Fruit fly (Drosophila melanogaster) whole organism, embryonic: ENCODE data around the gene tutl.

Experiments used
- ATbp ChIP-seq: fragments of 200-800 bp; sonication (Bioruptor generic); optimal IDR thresholded peaks from 2 replicates; lab custom pipeline; 2017; ENCODE audit warnings: missing biosample characterization, mild to moderate bottlenecking, missing genetic modification characterization, missing genetic modification reagents
- Adf1 ChIP-seq: fragments of 200-800 bp; sonication (Bioruptor generic); IDR thresholded peaks from 2 replicates; pipeline ENCODE4 v1.3.6; 2022; ENCODE audit warnings: missing biosample characterization, missing genetic modification characterization
- BEAF-32 ChIP-seq: fragments of 200-800 bp; sonication (Bioruptor generic); optimal IDR thresholded peaks from 3 replicates; lab custom pipeline; 2017; ENCODE audit warnings: missing biosample characterization, missing genetic modification characterization, mild to moderate bottlenecking, moderate library complexity, missing genetic modification reagents
- CG11085 ChIP-seq: fragments of 200-800 bp; sonication (Bioruptor generic); IDR thresholded peaks from 2 replicates; pipeline ENCODE4 v1.3.6; 2022; ENCODE audit warnings: missing biosample characterization, missing genetic modification characterization
- CG11398 ChIP-seq: fragments of 200-800 bp; sonication (Bioruptor generic); optimal IDR thresholded peaks from 2 replicates; lab custom pipeline; 2016; ENCODE audit warnings: missing biosample characterization, missing genetic modification characterization
- CG12155 ChIP-seq: fragments of 200-800 bp; sonication (Bioruptor generic); optimal IDR thresholded peaks from 3 replicates; lab custom pipeline; 2016; ENCODE audit warnings: missing biosample characterization, missing genetic modification characterization
- CG12744 ChIP-seq: fragments of 200-800 bp; sonication (Bioruptor generic); optimal IDR thresholded peaks from 2 replicates; lab custom pipeline; 2016; ENCODE audit warnings: missing biosample characterization, missing genetic modification characterization
- CG1529 ChIP-seq: fragments of 200-800 bp; sonication (Bioruptor generic); optimal IDR thresholded peaks from 3 replicates; lab custom pipeline; 2018; ENCODE audit warnings: missing biosample characterization, missing genetic modification characterization
- CG15601 ChIP-seq: fragments of 200-800 bp; sonication (Bioruptor generic); optimal IDR thresholded peaks from 3 replicates; lab custom pipeline; 2019; ENCODE audit warnings: missing biosample characterization, mild to moderate bottlenecking, missing genetic modification characterization, moderate library complexity
- CG16813 ChIP-seq: fragments of 200-800 bp; sonication (Bioruptor generic); IDR thresholded peaks from 3 replicates; pipeline ENCODE4 v1.3.6; 2022; ENCODE audit warnings: missing biosample characterization, missing genetic modification characterization; ENCODE audit not compliant: partially characterized antibody
- CG17186 ChIP-seq: fragments of 200-800 bp; sonication (Bioruptor generic); optimal IDR thresholded peaks from 3 replicates; lab custom pipeline; 2017; ENCODE audit warnings: missing biosample characterization, missing genetic modification reagents, missing genetic modification characterization
- CG18764 ChIP-seq: fragments of 200-800 bp; sonication (Bioruptor generic); optimal IDR thresholded peaks from 3 replicates; lab custom pipeline; 2016; ENCODE audit warnings: missing biosample characterization, missing genetic modification characterization
- CG2120 ChIP-seq: fragments of 200-800 bp; sonication (Bioruptor generic); optimal IDR thresholded peaks from 3 replicates; lab custom pipeline; 2016; ENCODE audit warnings: missing biosample characterization, missing genetic modification characterization
- CG30431 ChIP-seq: fragments of 200-800 bp; sonication (Bioruptor generic); optimal IDR thresholded peaks from 2 replicates; lab custom pipeline; 2017; ENCODE audit warnings: missing biosample characterization, missing genetic modification characterization
- CG3281 ChIP-seq: fragments of 200-800 bp; sonication (Bioruptor generic); optimal IDR thresholded peaks from 3 replicates; lab custom pipeline; 2017; ENCODE audit warnings: missing biosample characterization, mild to moderate bottlenecking, missing genetic modification characterization
- CG33213 ChIP-seq: fragments of 200-800 bp; sonication (Bioruptor generic); optimal IDR thresholded peaks from 3 replicates; lab custom pipeline; 2016; ENCODE audit warnings: missing biosample characterization, missing genetic modification characterization
- CG34422 ChIP-seq: fragments of 200-800 bp; sonication (Bioruptor generic); IDR thresholded peaks from 3 replicates; pipeline ENCODE4 v1.3.6; 2022; ENCODE audit warnings: missing biosample characterization, missing genetic modification characterization
- CG7357 ChIP-seq: fragments of 200-800 bp; sonication (Bioruptor generic); IDR thresholded peaks from 3 replicates; pipeline ENCODE4 v1.3.6; 2022; ENCODE audit warnings: missing biosample characterization, missing genetic modification characterization
- CG8290 ChIP-seq, 3 experiments: fragments of 200-800 bp; sonication (Bioruptor generic); optimal IDR thresholded peaks; 2 replicates each; lab custom pipeline; 2016 to 2019; ENCODE audit warnings: missing biosample characterization in 3 of 3, missing genetic modification characterization in 3 of 3, mild to moderate bottlenecking in 2 of 3, moderate library complexity in 1 of 3
- CG8478 ChIP-seq: fragments of >200 bp; optimal IDR thresholded peaks from 2 replicates; lab custom pipeline; 2018
- CG9609 ChIP-seq: fragments of 200-800 bp; sonication (Bioruptor generic); optimal IDR thresholded peaks from 3 replicates; lab custom pipeline; 2016; ENCODE audit warnings: missing biosample characterization, missing genetic modification characterization
- CG9876 ChIP-seq: fragments of 200-800 bp; sonication (Bioruptor generic); optimal IDR thresholded peaks from 2 replicates; lab custom pipeline; 2016; ENCODE audit warnings: missing biosample characterization, missing genetic modification characterization
- CTCF ChIP-seq: fragments of 200-800 bp; sonication (Bioruptor generic); optimal IDR thresholded peaks from 2 replicates; lab custom pipeline; 2017; ENCODE audit warnings: missing biosample characterization, mild to moderate bottlenecking, missing genetic modification characterization, moderate library complexity
- CrebB ChIP-seq: fragments of 200-800 bp; sonication (Bioruptor generic); optimal IDR thresholded peaks from 3 replicates; lab custom pipeline; 2018; ENCODE audit warnings: missing biosample characterization, mild to moderate bottlenecking, missing genetic modification characterization
- D19A ChIP-seq: fragments of 200-800 bp; optimal IDR thresholded peaks from 3 replicates; lab custom pipeline; 2019; ENCODE audit warnings: missing biosample characterization, mild to moderate bottlenecking, missing genetic modification characterization, moderate library complexity
- Fer1 ChIP-seq: fragments of 200-800 bp; sonication (Bioruptor generic); optimal IDR thresholded peaks from 2 replicates; lab custom pipeline; 2017; ENCODE audit warnings: missing biosample characterization, mild to moderate bottlenecking, missing genetic modification characterization
- GATAe ChIP-seq: fragments of 200-800 bp; sonication (Bioruptor generic); conservative IDR thresholded peaks from 2 replicates; pipeline ENCODE4 v1.3.6; 2022; ENCODE audit warnings: missing biosample characterization, missing genetic modification characterization
- Spps ChIP-seq: fragments of 200-800 bp; sonication (Bioruptor generic); optimal IDR thresholded peaks from 2 replicates; lab custom pipeline; 2018; ENCODE audit warnings: missing biosample characterization, mild to moderate bottlenecking, missing genetic modification characterization
- Sry-δ ChIP-seq: fragments of 200-800 bp; sonication (Bioruptor generic); optimal IDR thresholded peaks from 2 replicates; lab custom pipeline; 2016; ENCODE audit warnings: missing biosample characterization, missing genetic modification characterization
- Trl ChIP-seq, 3 experiments: fragments of >200 bp in 2 of 3; fragments of 200-800 bp in 1 of 3; sonication (Bioruptor generic) in 1 of 3; optimal IDR thresholded peaks; 2 replicates in 1 of 3; 3 replicates in 2 of 3; lab custom pipeline; 2016 to 2017; ENCODE audit warnings: missing biosample characterization in 1 of 3, missing genetic modification characterization in 1 of 3
- aop ChIP-seq: fragments of 200-800 bp; sonication (Bioruptor generic); IDR thresholded peaks from 2 replicates; pipeline ENCODE4 v1.3.6; 2022; ENCODE audit warnings: missing biosample characterization, missing genetic modification characterization
- crc ChIP-seq: fragments of 200-800 bp; sonication (Bioruptor generic); optimal IDR thresholded peaks from 2 replicates; lab custom pipeline; 2016; ENCODE audit warnings: missing biosample characterization, missing genetic modification characterization
- emc ChIP-seq: fragments of 200-800 bp; sonication (Bioruptor generic); optimal IDR thresholded peaks from 2 replicates; lab custom pipeline; 2016; ENCODE audit warnings: missing biosample characterization, missing genetic modification characterization
- eve ChIP-seq, 2 experiments: fragments of >200 bp; optimal IDR thresholded peaks; 2 replicates each; lab custom pipeline; 2017; ENCODE audit warnings: missing biosample characterization in 2 of 2, missing genetic modification characterization in 2 of 2
- exex ChIP-seq: fragments of 200-800 bp; sonication (Bioruptor generic); optimal IDR thresholded peaks from 4 replicates; lab custom pipeline; 2018; ENCODE audit warnings: missing biosample characterization, mild to moderate bottlenecking, missing genetic modification characterization, moderate library complexity
- gcm ChIP-seq: fragments of 200-800 bp; sonication (Bioruptor generic); optimal IDR thresholded peaks from 2 replicates; lab custom pipeline; 2019; ENCODE audit warnings: missing biosample characterization, mild to moderate bottlenecking, missing genetic modification characterization, moderate library complexity
- gfzf ChIP-seq: fragments of 200-800 bp; sonication (Bioruptor generic); optimal IDR thresholded peaks from 2 replicates; lab custom pipeline; 2016; ENCODE audit warnings: missing biosample characterization, mild to moderate bottlenecking, missing genetic modification characterization, moderate library complexity
- ind ChIP-seq: fragments of 200-800 bp; sonication (Bioruptor generic); optimal IDR thresholded peaks from 3 replicates; lab custom pipeline; 2016; ENCODE audit warnings: missing biosample characterization, missing genetic modification characterization
- jigr1 ChIP-seq: fragments of 200-800 bp; sonication (Bioruptor generic); IDR thresholded peaks from 3 replicates; pipeline ENCODE4 v1.3.6; 2022; ENCODE audit warnings: missing biosample characterization, missing genetic modification characterization
- kah ChIP-seq: fragments of 200-800 bp; sonication (Bioruptor generic); optimal IDR thresholded peaks from 2 replicates; lab custom pipeline; 2018; ENCODE audit warnings: missing biosample characterization, mild to moderate bottlenecking, missing genetic modification characterization
- knrl ChIP-seq: fragments of 200-800 bp; sonication (Bioruptor generic); IDR thresholded peaks from 3 replicates; pipeline ENCODE4 v1.3.6; 2022; ENCODE audit warnings: missing biosample characterization, missing genetic modification characterization; ENCODE audit not compliant: partially characterized antibody
- nerfin-1 ChIP-seq: fragments of 200-800 bp; sonication (Bioruptor generic); optimal IDR thresholded peaks from 3 replicates; lab custom pipeline; 2019; ENCODE audit warnings: missing biosample characterization, mild to moderate bottlenecking, missing genetic modification characterization, moderate library complexity
- nerfin-2 ChIP-seq: fragments of 200-800 bp; sonication (Bioruptor generic); IDR thresholded peaks from 2 replicates; pipeline ENCODE4 v1.3.6; 2022; ENCODE audit warnings: missing biosample characterization, missing genetic modification characterization; ENCODE audit not compliant: partially characterized antibody
- pros ChIP-seq: fragments of 200-800 bp; sonication (Bioruptor generic); optimal IDR thresholded peaks from 3 replicates; lab custom pipeline; 2019; ENCODE audit warnings: missing biosample characterization, mild to moderate bottlenecking, missing genetic modification characterization, moderate library complexity
- pzg ChIP-seq: fragments of 200-800 bp; sonication (Bioruptor generic); optimal IDR thresholded peaks from 3 replicates; lab custom pipeline; 2018; ENCODE audit warnings: missing biosample characterization, mild to moderate bottlenecking, missing genetic modification characterization, moderate library complexity
- rib ChIP-seq: fragments of 200-800 bp; sonication (Bioruptor generic); IDR thresholded peaks from 2 replicates; pipeline ENCODE4 v1.3.6; 2022; ENCODE audit warnings: missing biosample characterization, missing genetic modification characterization
- row ChIP-seq: fragments of 200-800 bp; sonication (Bioruptor generic); IDR thresholded peaks from 3 replicates; pipeline ENCODE4 v1.3.6; 2022; ENCODE audit warnings: missing biosample characterization, missing genetic modification characterization
- scrt ChIP-seq: fragments of 200-800 bp; sonication (Bioruptor generic); optimal IDR thresholded peaks from 2 replicates; lab custom pipeline; 2018; ENCODE audit warnings: missing biosample characterization, mild to moderate bottlenecking, missing genetic modification characterization, moderate library complexity
- sqz ChIP-seq: fragments of 200-800 bp; sonication (Bioruptor generic); optimal IDR thresholded peaks from 3 replicates; lab custom pipeline; 2018; ENCODE audit warnings: missing biosample characterization, mild to moderate bottlenecking, missing genetic modification characterization
- toy ChIP-seq: fragments of 200-800 bp; sonication (Bioruptor generic); IDR thresholded peaks from 2 replicates; pipeline ENCODE4 v1.3.6; 2022; ENCODE audit warnings: missing biosample characterization, missing genetic modification characterization
- tx ChIP-seq: fragments of 200-800 bp; sonication (Bioruptor generic); optimal IDR thresholded peaks from 2 replicates; lab custom pipeline; 2016; ENCODE audit warnings: missing biosample characterization, missing genetic modification characterization

tutl gene

dm6 chr2L:4345569-4346131, 62.7 kb downstream of the tutl start (continued):
- TF ChIP-seq Sry-δ, result no peak
- TF ChIP-seq rib, result no peak
- no peak for TF ChIP-seq row (GFP tag; lab: Robert Waterston, UW)
- TF ChIP-seq CG17186, result no peak
- TF ChIP-seq CG33213 (GFP tag; lab: Kevin White, UChicago), result peak; percentile 17
- no peak for TF ChIP-seq eve (GFP tag; optimal IDR thresholded peaks at IDR 0.05; lab: Kevin White, UChicago)
- TF ChIP-seq CG16813 (GFP tag; lab: Robert Waterston, UW), result peak; percentile 7; the same call in 1 of the 3 replicates
- TF ChIP-seq pros (GFP tag; lab: Kevin White, UChicago), result peak; percentile 92
- TF ChIP-seq CG3281 (GFP tag; lab: Kevin White, UChicago), result no peak
- TF ChIP-seq CG9609 (GFP tag; lab: Kevin White, UChicago), result no peak
- peak; percentile 67 for TF ChIP-seq CG8290 (GFP tag; optimal IDR thresholded peaks at IDR 0.05; lab: Kevin White, UChicago)
- peak; percentile 63 to 99 for TF ChIP-seq CG8290 (tag; optimal IDR thresholded peaks at IDR 0.05; lab: Kevin White, UChicago)
- no peak for TF ChIP-seq CG11398 (GFP tag; lab: Kevin White, UChicago)
- TF ChIP-seq jigr1, result no peak
- TF ChIP-seq CrebB (tag; lab: Kevin White, UChicago), result no peak
- peak; percentile 98 for TF ChIP-seq CTCF (GFP tag; lab: Kevin White, UChicago)
- TF ChIP-seq CG18764 (GFP tag; lab: Kevin White, UChicago), result no peak
- no peak for TF ChIP-seq CG1529 (GFP tag; lab: Kevin White, UChicago)
- TF ChIP-seq gfzf, result no peak
- no peak for TF ChIP-seq aop (GFP tag; lab: Robert Waterston, UW)
- no peak for TF ChIP-seq CG12155 (GFP tag; lab: Kevin White, UChicago)
- peak; percentile 58 for TF ChIP-seq CG15601
- peak; percentile 34; the same call in 1 of the 3 replicates for TF ChIP-seq knrl (GFP tag; lab: Robert Waterston, UW)
- TF ChIP-seq toy (GFP tag; lab: Robert Waterston, UW), result no peak
- TF ChIP-seq tx, result no peak
- TF ChIP-seq GATAe, result no peak
- TF ChIP-seq nerfin-1 (tag; lab: Kevin White, UChicago), result no peak
- TF ChIP-seq crc, result no peak
- TF ChIP-seq CG9876 (GFP tag; lab: Kevin White, UChicago), result no peak
- TF ChIP-seq CG30431 (GFP tag; lab: Kevin White, UChicago), result no peak
- TF ChIP-seq CG7357 (GFP tag; lab: Robert Waterston, UW), result no peak
- TF ChIP-seq Fer1 (GFP tag; lab: Kevin White, UChicago), result peak; percentile 24
- TF ChIP-seq BEAF-32 (GFP tag; lab: Kevin White, UChicago), result peak; percentile 51
- TF ChIP-seq ATbp (GFP tag; lab: Kevin White, UChicago), result no peak
- TF ChIP-seq Spps (tag; lab: Kevin White, UChicago), result no peak
- TF ChIP-seq scrt (GFP tag; lab: Kevin White, UChicago), result no peak
- no peak for TF ChIP-seq sqz (GFP tag; lab: Kevin White, UChicago)
- TF ChIP-seq ind, result no peak
- TF ChIP-seq CG8478 (lab: Kevin White, UChicago), result no peak
- no peak for TF ChIP-seq CG11085
- TF ChIP-seq emc, result no peak
- TF ChIP-seq Trl (optimal IDR thresholded peaks at IDR 0.05; lab: Kevin White, UChicago), result no peak
- no peak for TF ChIP-seq Trl (GFP tag; optimal IDR thresholded peaks at IDR 0.05; lab: Kevin White, UChicago)
- TF ChIP-seq exex (tag; lab: Kevin White, UChicago), result no peak
- TF ChIP-seq CG34422, result no peak
- no peak for TF ChIP-seq Adf1
- TF ChIP-seq pzg, result peak; percentile 31
- TF ChIP-seq gcm, result no peak
- peak; percentile 9 for TF ChIP-seq CG2120 (GFP tag; lab: Kevin White, UChicago)
- TF ChIP-seq D19A (tag; lab: Kevin White, UChicago), result no peak
- TF ChIP-seq kah (GFP tag; lab: Kevin White, UChicago), result no peak
- no peak for TF ChIP-seq CG12744 (GFP tag; lab: Kevin White, UChicago)
- no peak for TF ChIP-seq nerfin-2 (GFP tag; lab: Robert Waterston, UW)
